Fruit fly (Drosophila melanogaster): ENCODE data around the gene CG42724.

CG42724 gene

dm6 chr3R:6373512-6374306 lies 5.6 kb upstream of the CG42724 start (continued):
- no peak for TF ChIP-seq GATAe (GFP tag; conservative IDR thresholded peaks at IDR 0.05)
- TF ChIP-seq CG10274 (GFP tag; optimal IDR thresholded peaks at IDR 0.05): no peak
- no peak for TF ChIP-seq zen2 (GFP tag; IDR thresholded peaks at IDR 0.05; ENCODE audit: partially characterized antibody)
- peak; percentile 79 for TF ChIP-seq wek (GFP tag; optimal IDR thresholded peaks at IDR 0.05)
- peak; percentile 52; the same call in 1 of the 2 replicates for TF ChIP-seq CG32532 (GFP tag; IDR thresholded peaks at IDR 0.05)
- no peak for TF ChIP-seq ssp (GFP tag; IDR thresholded peaks at IDR 0.05)
- no peak for TF ChIP-seq cas (GFP tag; IDR thresholded peaks at IDR 0.05)
- TF ChIP-seq pnt (GFP tag; optimal IDR thresholded peaks at IDR 0.05): no peak
- TF ChIP-seq CG1529 (GFP tag; optimal IDR thresholded peaks at IDR 0.05): no peak
- TF ChIP-seq CG11695 (GFP tag; IDR thresholded peaks at IDR 0.05): 0 out of 3 replicates have a peak, but pooled peaks have one; percentile 28
- TF ChIP-seq z (GFP tag; IDR thresholded peaks at IDR 0.05): no peak
- TF ChIP-seq Ssrp (tag; optimal IDR thresholded peaks at IDR 0.05): no peak
- peak; percentile 12 for TF ChIP-seq MESR4 (GFP tag; optimal IDR thresholded peaks at IDR 0.05)
- TF ChIP-seq Ets97D (GFP tag; optimal IDR thresholded peaks at IDR 0.05): no peak
- peak; percentile 3 for TF ChIP-seq Fer2 (tag; optimal IDR thresholded peaks at IDR 0.05)
- TF ChIP-seq tx (GFP tag; optimal IDR thresholded peaks at IDR 0.05): peak; percentile 6
- no peak for TF ChIP-seq CG2129 (GFP tag; IDR thresholded peaks at IDR 0.05; ENCODE audit: partially characterized antibody)
- peak; percentile 6 for TF ChIP-seq CG18011 (GFP tag; optimal IDR thresholded peaks at IDR 0.05)
- peak; percentile 20 for TF ChIP-seq pzg (GFP tag; optimal IDR thresholded peaks at IDR 0.05)
- TF ChIP-seq CG15073 (GFP tag; optimal IDR thresholded peaks at IDR 0.05): no peak
- peak; percentile 4 for TF ChIP-seq CG31365 (tag; optimal IDR thresholded peaks at IDR 0.05)
- TF ChIP-seq amos (GFP tag; IDR thresholded peaks at IDR 0.05; ENCODE audit: partially characterized antibody): no peak
- no peak for TF ChIP-seq CG17186 (GFP tag; optimal IDR thresholded peaks at IDR 0.05)
- peak; percentile 71 for TF ChIP-seq CG12659 (GFP tag; optimal IDR thresholded peaks at IDR 0.05)
- TF ChIP-seq CG10462 (GFP tag; optimal IDR thresholded peaks at IDR 0.05): peak; percentile 27
- TF ChIP-seq sens (GFP tag): peak; percentile 90
- peak; percentile 51 for TF ChIP-seq CG10267 (tag; optimal IDR thresholded peaks at IDR 0.05)
- no peak for TF ChIP-seq dimm (GFP tag; IDR thresholded peaks at IDR 0.05)
- no peak for TF ChIP-seq Kr (GFP tag; optimal IDR thresholded peaks at IDR 0.05)
- TF ChIP-seq CG12744 (GFP tag; optimal IDR thresholded peaks at IDR 0.05): peak; percentile 72
- TF ChIP-seq esg (GFP tag; conservative IDR thresholded peaks at IDR 0.05): no peak
- no peak for TF ChIP-seq sqz (GFP tag; optimal IDR thresholded peaks at IDR 0.05)
- TF ChIP-seq cato (GFP tag; optimal IDR thresholded peaks at IDR 0.05; ENCODE audit: borderline replicate concordance): no peak
- TF ChIP-seq CG3726 (GFP tag; IDR thresholded peaks at IDR 0.05): no peak
- TF ChIP-seq MBD-R2 (GFP tag; IDR thresholded peaks at IDR 0.05): peak; percentile 55; the same call in 1 of the 2 replicates
- TF ChIP-seq sc (optimal IDR thresholded peaks at IDR 0.05): no peak
- TF ChIP-seq sc (GFP tag; optimal IDR thresholded peaks at IDR 0.05): no peak
- no peak for TF ChIP-seq Aef1 (GFP tag; IDR thresholded peaks at IDR 0.05)
- TF ChIP-seq CG14441 (GFP tag; IDR thresholded peaks at IDR 0.05): no peak
- 0 out of 2 replicates have a peak, but pooled peaks have one; percentile 22 for TF ChIP-seq CG6689 (GFP tag; IDR thresholded peaks at IDR 0.05)
- no peak for TF ChIP-seq CG16813 (GFP tag; IDR thresholded peaks at IDR 0.05; ENCODE audit: partially characterized antibody)
- no peak for TF ChIP-seq Dfd (GFP tag; optimal IDR thresholded peaks at IDR 0.05)
- TF ChIP-seq Fer3 (tag; optimal IDR thresholded peaks at IDR 0.05): peak; percentile 65
- peak; percentile 79 for TF ChIP-seq CG7987 (GFP tag; optimal IDR thresholded peaks at IDR 0.05)
- no peak for TF ChIP-seq tna (GFP tag; IDR thresholded peaks at IDR 0.05; ENCODE audit: partially characterized antibody)
- TF ChIP-seq tll (GFP tag; optimal IDR thresholded peaks at IDR 0.05): no peak
- peak; percentile 33 for TF ChIP-seq trem (tag; optimal IDR thresholded peaks at IDR 0.05)
- TF ChIP-seq CG17361 (GFP tag; IDR thresholded peaks at IDR 0.05): no peak; the same call in 2 of the 3 replicates
- TF ChIP-seq NK7.1 (GFP tag; optimal IDR thresholded peaks at IDR 0.05): no peak
